Worm (Caenorhabditis elegans): Measurements from ENCODE around the gene eef-1B.2.

The eef-1B.2 gene

DNA sequence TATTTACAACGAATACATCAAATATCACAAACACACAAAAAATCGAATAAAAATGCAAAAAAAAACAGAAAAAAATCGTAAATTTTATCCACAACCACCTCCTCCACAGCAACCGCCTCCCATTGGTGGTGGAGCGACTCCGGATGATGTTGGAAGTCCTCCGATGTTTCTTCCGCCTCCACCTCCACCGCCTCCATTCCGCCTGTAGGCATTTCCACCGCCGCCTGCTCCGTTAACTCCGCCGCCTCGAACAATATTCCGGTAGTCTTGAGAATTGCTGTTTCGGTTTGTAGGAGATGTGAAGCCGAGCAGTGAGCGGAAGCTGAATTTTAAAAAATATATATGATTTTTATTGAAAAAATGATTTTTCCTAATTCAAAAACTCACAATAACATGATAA, 8.7 kb upstream of the eef-1B.2 start:
- TF ChIP-seq ztf-4 (tag; optimal IDR thresholded peaks at IDR 0.05) (no peak), alr-1 (tag; optimal IDR thresholded peaks at IDR 0.05; ENCODE audit: borderline replicate concordance) (peak; percentile 79), efl-1 (optimal IDR thresholded peaks at IDR 0.05) (no peak), efl-1 (GFP tag; optimal IDR thresholded peaks at IDR 0.05 in 1 of 2) (peak in 1 of 2 experiments; percentile 43)

DNA sequence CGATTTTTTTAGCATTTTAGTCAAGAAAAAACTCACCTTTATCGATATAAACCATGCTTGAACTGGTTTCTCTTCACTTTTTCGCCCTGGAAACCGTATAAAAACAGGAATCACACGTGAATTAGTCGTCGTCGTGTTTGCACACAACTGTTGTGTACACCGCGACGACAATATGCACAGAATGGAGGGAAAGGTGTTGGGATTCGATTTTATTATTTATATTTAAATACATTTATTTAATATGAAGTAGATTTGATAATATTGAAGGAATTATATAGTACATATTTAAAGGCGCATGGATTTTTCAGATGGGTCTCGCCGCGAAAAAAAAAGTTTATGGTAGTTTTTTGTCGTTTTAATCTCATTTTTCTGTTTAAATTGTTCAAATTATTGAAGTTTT, 8.2 kb upstream of the eef-1B.2 start, which contains the start of gene Y41E3.8:
Gene Y41E3.8, minus strand, starts transcription at position 88 of the 400 bp plus-strand sequence.
- TF ChIP-seq aly-2 (tag; optimal IDR thresholded peaks at IDR 0.05) (no peak), nhr-71 (tag; optimal IDR thresholded peaks at IDR 0.05) (peak; percentile 43), aha-1 (tag; optimal IDR thresholded peaks at IDR 0.05) (no peak), efl-1 (optimal IDR thresholded peaks at IDR 0.05) (peak; percentile 66 to 69), efl-1 (GFP tag; optimal IDR thresholded peaks at IDR 0.05 in 1 of 2) (peak; percentile 79 to 97), mef-2 (tag; optimal IDR thresholded peaks at IDR 0.05) (no peak), ceh-88 (GFP tag; IDR thresholded peaks at IDR 0.05) (no peak), pqm-1 (tag; optimal IDR thresholded peaks at IDR 0.05) (no peak), egl-13 (tag; optimal IDR thresholded peaks at IDR 0.05) (no peak), lin-35 (GFP tag; optimal IDR thresholded peaks at IDR 0.05) (peak; percentile 56 to 81), mdl-1 (tag; optimal IDR thresholded peaks at IDR 0.05) (peak in 1 of 2 experiments; percentile 43), lin-15B (tag; optimal IDR thresholded peaks at IDR 0.05) (peak; percentile 16), nhr-85 (tag) (peak; percentile 35), nhr-90 (tag; optimal IDR thresholded peaks at IDR 0.05; ENCODE audit: poor library complexity) (no peak), dsc-1 (tag; optimal IDR thresholded peaks at IDR 0.05) (peak; percentile 3), fkh-8 (tag; optimal IDR thresholded peaks at IDR 0.05) (no peak), mep-1 (tag; optimal IDR thresholded peaks at IDR 0.05) (peak; percentile 74), nhr-84 (tag; optimal IDR thresholded peaks at IDR 0.05) (no peak), nhr-20 (tag; optimal IDR thresholded peaks at IDR 0.05) (peak; percentile 23), ceh-82 (tag; optimal IDR thresholded peaks at IDR 0.05) (peak in 1 of 3 experiments; percentile 10), nhr-47 (tag; optimal IDR thresholded peaks at IDR 0.05) (peak; percentile 32), swsn-7 (tag; optimal IDR thresholded peaks at IDR 0.05) (peak; percentile 31), nhr-11 (tag; optimal IDR thresholded peaks at IDR 0.05) (no peak), grh-1 (GFP tag; IDR thresholded peaks at IDR 0.05) (no peak), xbp-1 (tag; optimal IDR thresholded peaks at IDR 0.05) (peak; percentile 89), snu-23 (GFP tag; optimal IDR thresholded peaks at IDR 0.05) (peak; percentile 49), snpc-4 (tag; optimal IDR thresholded peaks at IDR 0.05) (no peak), blmp-1 (tag; optimal IDR thresholded peaks at IDR 0.05) (peak; percentile 53), F16B12.6 (tag; optimal IDR thresholded peaks at IDR 0.05) (peak; percentile 89), sox-4 (tag; optimal IDR thresholded peaks at IDR 0.05) (no peak), lsy-2 (tag; optimal IDR thresholded peaks at IDR 0.05) (peak; percentile 29 to 63), efl-3 (GFP tag; optimal IDR thresholded peaks at IDR 0.05) (no peak), pag-3 (tag; optimal IDR thresholded peaks at IDR 0.05; ENCODE audit: borderline replicate concordance, insufficient read depth) (no peak), vab-15 (tag; optimal IDR thresholded peaks at IDR 0.05) (no peak), C16A3.4 (tag; optimal IDR thresholded peaks at IDR 0.05) (peak; percentile 23), ztf-4 (tag; optimal IDR thresholded peaks at IDR 0.05) (no peak), dpl-1 (GFP tag; optimal IDR thresholded peaks at IDR 0.05) (peak; percentile 39 to 82 (median 72)), isw-1 (GFP tag; IDR thresholded peaks at IDR 0.05) (no peak)

DNA sequence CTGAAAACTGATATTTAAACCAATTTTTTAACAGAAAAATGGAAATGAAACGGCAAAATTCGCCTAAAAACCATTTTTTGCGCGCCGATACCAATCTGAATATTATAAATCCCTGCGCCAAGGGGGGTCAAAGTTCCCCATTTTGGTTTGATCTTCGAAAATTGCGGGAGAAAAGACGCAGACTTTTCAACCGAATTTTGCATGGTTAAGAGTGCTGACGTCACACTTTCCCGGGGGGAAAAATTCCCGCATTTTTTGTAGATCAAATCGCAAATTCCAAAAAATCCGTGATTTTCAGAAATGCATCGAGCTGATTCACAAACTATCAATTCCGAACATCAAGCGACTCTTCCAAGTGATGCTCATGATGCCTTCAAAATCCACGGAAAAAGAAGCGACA, 7.6 kb upstream of the eef-1B.2 start:
- TF ChIP-seq hlh-17 (GFP tag; optimal IDR thresholded peaks at IDR 0.05; ENCODE audit: borderline replicate concordance) (no peak), pag-3 (tag; optimal IDR thresholded peaks at IDR 0.05; ENCODE audit: borderline replicate concordance, insufficient read depth) (no peak), egl-27 (tag; optimal IDR thresholded peaks at IDR 0.05) (no peak), sox-4 (tag; optimal IDR thresholded peaks at IDR 0.05) (no peak), pqm-1 (tag; optimal IDR thresholded peaks at IDR 0.05) (no peak), nhr-28 (tag; optimal IDR thresholded peaks at IDR 0.05) (no peak)

Data from whole organism, L1 larva.